Worm (Caenorhabditis elegans) whole organism, L2 larva: ENCODE measurements around the gene F10C1.3.
A peak's percentile ranks its signal among the peaks of the same experiment; 100 is the strongest.

Source experiments
- C34F6.9 ChIP-seq: fragments of 150-350 bp; optimal IDR thresholded peaks from 2 replicates; lab custom pipeline; 2014; ENCODE audit warnings: missing biosample characterization, missing genetic modification characterization
- F13H6.1 ChIP-seq: sonication (generic microtip); optimal IDR thresholded peaks from 2 replicates; lab custom pipeline; 2016; ENCODE audit warnings: missing genetic modification characterization, missing compliant biosample characterization
- R02D3.7 ChIP-seq: fragments of 150-350 bp; optimal IDR thresholded peaks from 2 replicates; lab custom pipeline; 2014; ENCODE audit warnings: missing biosample characterization, missing genetic modification characterization
- Y55F3AM.14 ChIP-seq: fragments of 200-800 bp; sonication (Bioruptor generic); optimal IDR thresholded peaks from 2 replicates; lab custom pipeline; 2018; ENCODE audit warnings: mild to moderate bottlenecking, missing genetic modification characterization, missing compliant biosample characterization
- ZK546.5 ChIP-seq: sonication (generic microtip); optimal IDR thresholded peaks from 2 replicates; lab custom pipeline; 2017; ENCODE audit warnings: missing biosample characterization, missing genetic modification characterization
- alr-1 ChIP-seq: fragments of 150-350 bp; optimal IDR thresholded peaks from 2 replicates; lab custom pipeline; 2014; ENCODE audit warnings: missing biosample characterization, missing genetic modification characterization
- aly-2 ChIP-seq: fragments of 150-350 bp; optimal IDR thresholded peaks from 2 replicates; lab custom pipeline; 2014; ENCODE audit warnings: missing biosample characterization, missing genetic modification characterization
- ama-1 ChIP-seq: fragments of 150-350 bp; optimal IDR thresholded peaks from 2 replicates; lab custom pipeline; 2018; ENCODE audit warnings: inconsistent platforms
- blmp-1 ChIP-seq: sonication (generic microtip); optimal IDR thresholded peaks from 2 replicates; lab custom pipeline; 2017; ENCODE audit warnings: missing genetic modification characterization, mild to moderate bottlenecking, missing compliant biosample characterization, antibody characterized with exemption, moderate library complexity; ENCODE audit not compliant: insufficient read depth
- ceh-16 ChIP-seq: fragments of 150-350 bp; optimal IDR thresholded peaks from 2 replicates; lab custom pipeline; 2014; ENCODE audit warnings: missing biosample characterization, missing genetic modification characterization
- crh-2 ChIP-seq: sonication (generic microtip); optimal IDR thresholded peaks from 2 replicates; lab custom pipeline; 2017; ENCODE audit warnings: missing biosample characterization, missing genetic modification characterization
- dmd-4 ChIP-seq: sonication (generic microtip); optimal IDR thresholded peaks from 2 replicates; lab custom pipeline; 2017; ENCODE audit warnings: missing biosample characterization, missing genetic modification characterization
- egl-27 ChIP-seq: sonication (generic microtip); optimal IDR thresholded peaks from 3 replicates; lab custom pipeline; 2017; ENCODE audit warnings: missing biosample characterization, missing genetic modification reagents, missing genetic modification characterization
- elt-1 ChIP-seq: fragments of 150-350 bp; optimal IDR thresholded peaks from 2 replicates; lab custom pipeline; 2014; ENCODE audit warnings: missing biosample characterization, missing genetic modification characterization
- elt-3 ChIP-seq: sonication (generic microtip); optimal IDR thresholded peaks from 2 replicates; lab custom pipeline; 2017; ENCODE audit warnings: missing biosample characterization, missing genetic modification characterization
- fos-1 ChIP-seq: fragments of 150-350 bp; optimal IDR thresholded peaks from 2 replicates; lab custom pipeline; 2014; ENCODE audit warnings: missing biosample characterization, missing genetic modification characterization
- gmeb-1 ChIP-seq: fragments of 150-350 bp; optimal IDR thresholded peaks from 2 replicates; lab custom pipeline; 2014; ENCODE audit warnings: missing biosample characterization, missing genetic modification characterization
- lin-11 ChIP-seq: fragments of 150-350 bp; sonication (generic microtip); optimal IDR thresholded peaks from 2 replicates; lab custom pipeline; 2014; ENCODE audit warnings: missing biosample characterization, missing genetic modification characterization, inconsistent platforms, mixed read lengths
- lin-13 ChIP-seq: fragments of 150-350 bp; optimal IDR thresholded peaks from 2 replicates; lab custom pipeline; 2014; ENCODE audit warnings: missing biosample characterization, missing genetic modification reagents, missing genetic modification characterization
- lin-39 ChIP-seq: fragments of 150-350 bp; optimal IDR thresholded peaks from 2 replicates; lab custom pipeline; 2014; ENCODE audit warnings: missing biosample characterization, missing genetic modification reagents, missing genetic modification characterization
- lsy-2 ChIP-seq, 2 experiments: fragments of 150-350 bp in 1 of 2; sonication (generic microtip) in 1 of 2; optimal IDR thresholded peaks; 2 replicates each; lab custom pipeline; 2014 to 2017; ENCODE audit warnings: missing biosample characterization in 2 of 2, missing genetic modification characterization in 2 of 2
- mbf-1 ChIP-seq: sonication (generic microtip); optimal IDR thresholded peaks from 2 replicates; lab custom pipeline; 2017; ENCODE audit warnings: missing biosample characterization, missing genetic modification characterization
- mdl-1 ChIP-seq, 2 experiments: fragments of 150-350 bp in 1 of 2; sonication (generic microtip) in 1 of 2; optimal IDR thresholded peaks; 2 replicates each; lab custom pipeline; 2017; ENCODE audit warnings: missing biosample characterization in 2 of 2, missing genetic modification characterization in 2 of 2
- nhr-10 ChIP-seq: sonication (generic microtip); optimal IDR thresholded peaks from 2 replicates; lab custom pipeline; 2017; ENCODE audit warnings: missing biosample characterization, missing genetic modification characterization
- nhr-11 ChIP-seq: fragments of 150-350 bp; optimal IDR thresholded peaks from 2 replicates; lab custom pipeline; 2014; ENCODE audit warnings: missing biosample characterization, missing genetic modification characterization
- nhr-12 ChIP-seq: fragments of 150-350 bp; optimal IDR thresholded peaks from 2 replicates; lab custom pipeline; 2014; ENCODE audit warnings: missing biosample characterization, missing genetic modification characterization
- nhr-129 ChIP-seq: fragments of 150-350 bp; optimal IDR thresholded peaks from 2 replicates; lab custom pipeline; 2014; ENCODE audit warnings: missing biosample characterization, missing genetic modification characterization
- nhr-21 ChIP-seq: fragments of 150-350 bp; optimal IDR thresholded peaks from 2 replicates; lab custom pipeline; 2014; ENCODE audit warnings: missing biosample characterization, missing genetic modification characterization
- nhr-237 ChIP-seq: fragments of 150-350 bp; optimal IDR thresholded peaks from 2 replicates; lab custom pipeline; 2014; ENCODE audit warnings: missing biosample characterization, missing genetic modification characterization
- nhr-77 ChIP-seq: fragments of 150-350 bp; optimal IDR thresholded peaks from 2 replicates; lab custom pipeline; 2014; ENCODE audit warnings: missing biosample characterization, missing genetic modification characterization
- sem-4 ChIP-seq: fragments of 150-350 bp; optimal IDR thresholded peaks from 2 replicates; lab custom pipeline; 2014; ENCODE audit warnings: missing biosample characterization, missing genetic modification reagents, missing genetic modification characterization
- skn-1 ChIP-seq: sonication (generic microtip); optimal IDR thresholded peaks from 2 replicates; lab custom pipeline; 2017; ENCODE audit warnings: missing biosample characterization, missing genetic modification characterization
- snpc-4 ChIP-seq: fragments of 150-350 bp; optimal IDR thresholded peaks from 2 replicates; lab custom pipeline; 2014; ENCODE audit warnings: missing biosample characterization, missing genetic modification characterization
- unc-39 ChIP-seq: fragments of 150-350 bp; optimal IDR thresholded peaks from 2 replicates; lab custom pipeline; 2014; ENCODE audit warnings: missing biosample characterization, missing genetic modification characterization
- unc-55 ChIP-seq: fragments of 150-350 bp; sonication (generic microtip); optimal IDR thresholded peaks from 3 replicates; lab custom pipeline; 2014; ENCODE audit warnings: missing biosample characterization, missing genetic modification reagents, missing genetic modification characterization
- unc-62 ChIP-seq: fragments of 150-350 bp; optimal IDR thresholded peaks from 2 replicates; lab custom pipeline; 2014; ENCODE audit warnings: missing biosample characterization, missing genetic modification reagents, missing genetic modification characterization
- zag-1 ChIP-seq: fragments of 150-350 bp; optimal IDR thresholded peaks from 2 replicates; lab custom pipeline; 2014; ENCODE audit warnings: missing biosample characterization, missing genetic modification characterization
- ztf-1 ChIP-seq: fragments of 200-800 bp; sonication (Bioruptor generic); conservative IDR thresholded peaks from 2 replicates; pipeline ENCODE4 v1.3.6; 2022; ENCODE audit warnings: missing genetic modification characterization, missing compliant biosample characterization
- ztf-4 ChIP-seq: fragments of 150-350 bp; optimal IDR thresholded peaks from 2 replicates; lab custom pipeline; 2014; ENCODE audit warnings: missing biosample characterization, missing genetic modification characterization

Gene F10C1.3

DNA sequence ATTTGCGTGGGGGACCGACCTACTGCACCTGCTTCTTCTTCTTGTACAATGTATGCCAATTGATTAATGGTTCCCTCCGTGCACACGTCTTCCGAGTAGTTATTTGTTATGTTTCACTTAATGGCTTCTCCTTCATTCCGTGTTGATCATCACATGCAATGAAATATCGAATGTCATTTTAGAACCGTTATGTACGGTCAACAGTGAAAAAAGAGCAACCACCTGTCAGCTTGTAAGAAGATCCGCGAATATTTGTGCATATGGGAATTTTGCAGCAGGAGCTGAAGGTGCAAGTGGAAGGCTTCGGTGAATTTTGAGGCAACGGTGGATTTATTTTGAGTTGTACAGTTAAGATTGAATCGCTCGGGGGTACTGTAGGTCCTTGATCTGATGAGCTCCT lies 21.0 kb downstream of the F10C1.3 start:
- no peak for TF ChIP-seq nhr-129 (tag; lab: Kevin White, UChicago)
- no peak for TF ChIP-seq zag-1
- no peak for TF ChIP-seq gmeb-1 (tag; lab: Kevin White, UChicago)
- no peak for TF ChIP-seq nhr-10 (tag; lab: Kevin White, UChicago)
- no peak for TF ChIP-seq Y55F3AM.14
- TF ChIP-seq elt-3 (tag; lab: Kevin White, UChicago), result no peak
- TF ChIP-seq ztf-4, result no peak
- no peak for TF ChIP-seq sem-4
- no peak for TF ChIP-seq ama-1 (lab: Kevin White, UChicago)
- TF ChIP-seq ztf-1 (GFP tag; lab: Robert Waterston, UW), result no peak
- TF ChIP-seq lsy-2 (tag; optimal IDR thresholded peaks at IDR 0.05; lab: Kevin White, UChicago), result no peak
- TF ChIP-seq C34F6.9 (tag; lab: Kevin White, UChicago), result no peak
- no peak for TF ChIP-seq nhr-11
- no peak for TF ChIP-seq alr-1
- no peak for TF ChIP-seq crh-2 (tag; lab: Kevin White, UChicago)
- no peak for TF ChIP-seq skn-1 (tag; lab: Kevin White, UChicago)
- TF ChIP-seq, all 48 proteins: peak for 0

ce11 chrII:5735744-5736143 lies 21.8 kb downstream of the F10C1.3 start:
- TF ChIP-seq ceh-16 (tag; lab: Kevin White, UChicago), result peak; percentile 94
- peak; percentile 20 for TF ChIP-seq elt-1 (tag; lab: Kevin White, UChicago)
- TF ChIP-seq nhr-129 (tag; lab: Kevin White, UChicago), result no peak

ce11 chrII:5734883-5735282 lies 22.7 kb downstream of the F10C1.3 start:
- TF ChIP-seq aly-2 (tag; lab: Kevin White, UChicago) (no peak), gmeb-1 (tag; lab: Kevin White, UChicago) (no peak)

DNA sequence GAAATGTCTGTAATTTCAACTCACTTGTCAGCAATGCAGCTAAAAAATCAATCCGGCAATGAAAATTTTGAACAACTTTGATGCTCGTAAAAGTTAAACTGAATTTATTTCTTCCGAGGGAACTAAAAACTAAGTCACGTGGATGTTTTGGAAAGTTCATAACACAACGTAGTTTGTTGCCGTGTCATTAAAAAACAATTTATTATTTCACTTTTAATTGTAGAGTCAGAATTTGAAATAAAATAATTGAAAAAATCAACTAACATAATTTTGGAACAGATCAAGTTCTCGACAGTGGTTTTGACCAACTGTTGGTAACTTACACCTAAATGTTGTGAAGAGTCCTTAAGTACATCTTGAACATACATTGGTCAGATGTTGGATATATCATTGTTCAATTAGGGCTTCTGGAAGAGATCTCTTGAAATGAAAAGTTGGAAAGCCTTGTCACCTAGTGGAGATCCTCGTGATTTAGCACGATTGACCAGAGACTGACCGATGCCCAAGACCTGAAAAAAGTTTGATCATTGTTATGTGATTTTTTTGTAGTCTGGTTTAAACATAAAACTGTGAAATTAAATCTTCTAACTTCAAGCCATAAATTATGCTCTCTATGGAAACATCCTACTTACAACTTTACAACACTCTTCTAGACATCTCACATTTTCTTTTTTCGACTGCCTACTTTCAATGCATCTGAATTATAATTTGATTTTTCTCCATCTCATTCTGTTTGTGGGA lies 27.0 kb downstream of the F10C1.3 start, which contains the start of the genes C18A3.7 and C18A3.11:
TSS of gene C18A3.7 (minus strand) at position 101 of the 741 bp plus-strand sequence.
TSS of gene C18A3.11 (plus strand) at position 691 of the 741 bp plus-strand sequence.
- no peak for TF ChIP-seq dmd-4 (tag; lab: Kevin White, UChicago)
- no peak for TF ChIP-seq elt-1 (tag; lab: Kevin White, UChicago)
- TF ChIP-seq lin-11 (tag; lab: Kevin White, UChicago), result no peak
- TF ChIP-seq gmeb-1 (tag; lab: Kevin White, UChicago), result no peak
- TF ChIP-seq lsy-2 (tag; optimal IDR thresholded peaks at IDR 0.05; lab: Kevin White, UChicago), result no peak
- TF ChIP-seq nhr-12, result no peak
- TF ChIP-seq egl-27, result no peak
- TF ChIP-seq fos-1 (tag; lab: Kevin White, UChicago), result no peak
- no peak for TF ChIP-seq R02D3.7 (tag; lab: Kevin White, UChicago)
- no peak for TF ChIP-seq lin-13 (GFP tag; lab: Kevin White, UChicago)
- no peak for TF ChIP-seq nhr-237
- no peak for TF ChIP-seq nhr-11
- TF ChIP-seq Y55F3AM.14, result no peak
- TF ChIP-seq sem-4, result no peak
- TF ChIP-seq blmp-1 (tag; lab: Kevin White, UChicago), result no peak
- TF ChIP-seq nhr-21, result no peak

DNA sequence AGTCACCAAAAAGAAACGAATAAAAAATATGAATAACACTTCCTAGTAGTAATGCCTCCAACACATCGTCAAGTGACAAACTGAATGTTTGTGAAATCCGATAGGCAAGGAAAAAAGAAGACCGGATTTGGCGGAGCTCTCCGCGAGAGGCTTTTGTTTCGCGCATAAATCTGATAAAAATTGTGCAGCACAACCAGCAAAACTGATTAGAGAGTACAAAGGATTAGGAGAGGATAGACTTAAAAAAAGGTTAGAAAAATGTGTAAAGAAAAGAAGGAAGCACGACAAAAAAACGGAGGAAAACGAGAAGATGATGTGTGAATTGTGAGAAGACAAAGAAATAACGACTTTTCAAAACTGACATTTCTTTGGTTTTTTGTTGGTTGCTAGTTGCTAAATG lies 29.8 kb downstream of the F10C1.3 start, which contains the start of gene rab-3:
TSS of gene rab-3 (minus strand) at position 147 of the 400 bp plus-strand sequence.
- TF ChIP-seq elt-3 (tag; lab: Kevin White, UChicago) (no peak), C34F6.9 (tag; lab: Kevin White, UChicago) (peak; percentile 10)

DNA sequence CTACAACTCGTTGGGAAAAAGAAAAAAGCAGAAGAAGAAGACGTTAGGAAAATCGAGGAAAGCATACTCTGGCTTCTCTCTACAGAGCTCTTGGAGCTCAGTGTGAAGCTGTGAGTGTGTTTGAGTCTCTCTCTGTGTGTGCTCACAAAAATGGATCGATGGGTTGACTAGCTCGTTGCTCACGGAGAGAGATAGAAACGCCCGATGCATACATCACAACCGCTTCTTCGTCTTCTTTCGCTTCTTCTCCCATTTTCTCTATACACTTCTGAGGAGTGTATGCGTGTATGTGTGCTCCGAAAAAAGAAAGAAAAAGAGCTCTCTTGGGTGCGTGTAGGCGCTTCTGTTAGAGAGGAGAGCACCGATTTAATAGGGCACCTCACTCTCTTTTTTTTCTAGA lies 32.5 kb downstream of the F10C1.3 start:
- peak; percentile 96 for TF ChIP-seq unc-55 (GFP tag; lab: Kevin White, UChicago)
- no peak for TF ChIP-seq nhr-77
- no peak for TF ChIP-seq ama-1 (lab: Kevin White, UChicago)
- peak; percentile 38 for TF ChIP-seq lin-13 (GFP tag; lab: Kevin White, UChicago)
- no peak for TF ChIP-seq gmeb-1 (tag; lab: Kevin White, UChicago)
- TF ChIP-seq ztf-1 (GFP tag; lab: Robert Waterston, UW), result no peak
- no peak for TF ChIP-seq unc-39 (tag; lab: Kevin White, UChicago)
- no peak for TF ChIP-seq nhr-237
- TF ChIP-seq ZK546.5 (tag; lab: Kevin White, UChicago), result no peak
- no peak for TF ChIP-seq mbf-1 (tag; lab: Kevin White, UChicago)
- no peak for TF ChIP-seq R02D3.7 (tag; lab: Kevin White, UChicago)
- no peak for TF ChIP-seq elt-1 (tag; lab: Kevin White, UChicago)
- no peak for TF ChIP-seq ceh-16 (tag; lab: Kevin White, UChicago)
- no peak for TF ChIP-seq nhr-12
- TF ChIP-seq lin-39 (tag; lab: Kevin White, UChicago), result peak; percentile 20
- peak; percentile 89 for TF ChIP-seq lin-11 (tag; lab: Kevin White, UChicago)
- peak; percentile 52 for TF ChIP-seq F13H6.1 (tag; lab: Kevin White, UChicago)
- TF ChIP-seq blmp-1 (tag; lab: Kevin White, UChicago), result no peak
- TF ChIP-seq unc-62, result no peak
- no peak for TF ChIP-seq nhr-10 (tag; lab: Kevin White, UChicago)
- TF ChIP-seq mdl-1 (tag; optimal IDR thresholded peaks at IDR 0.05; lab: Kevin White, UChicago), result peak in 1 of 2 experiments; percentile 55
- TF ChIP-seq nhr-21, result no peak
- TF ChIP-seq egl-27, result no peak
- no peak for TF ChIP-seq alr-1
- TF ChIP-seq snpc-4, result peak; percentile 64
- TF ChIP-seq sem-4, result peak; percentile 53
- TF ChIP-seq zag-1, result peak; percentile 91
- TF ChIP-seq Y55F3AM.14, result peak; percentile 54
- peak; percentile 88 for TF ChIP-seq C34F6.9 (tag; lab: Kevin White, UChicago)
